Worm (Caenorhabditis elegans): Measurements from ENCODE around the gene nhr-228.

nhr-228 gene

ce11 chrV:2271750-2272149 is 9.8 kb upstream of the nhr-228 start, which contains the start of gene Y5H2A.1:
Gene Y5H2A.1 (minus strand): TSS chrV:2271850.
- TF ChIP-seq snpc-4 (tag; optimal IDR thresholded peaks at IDR 0.05) (no peak), nhr-237 (tag; optimal IDR thresholded peaks at IDR 0.05) (no peak), unc-39 (tag; optimal IDR thresholded peaks at IDR 0.05) (no peak), nhr-6 (tag; optimal IDR thresholded peaks at IDR 0.05) (no peak), alr-1 (tag; optimal IDR thresholded peaks at IDR 0.05) (no peak), mdl-1 (tag; optimal IDR thresholded peaks at IDR 0.05) (no peak), F13H6.1 (tag; optimal IDR thresholded peaks at IDR 0.05) (no peak), crh-2 (tag; optimal IDR thresholded peaks at IDR 0.05) (no peak), sma-3 (GFP tag; optimal IDR thresholded peaks at IDR 0.05) (no peak), lsy-2 (tag; optimal IDR thresholded peaks at IDR 0.05) (no peak), dmd-4 (tag; optimal IDR thresholded peaks at IDR 0.05) (no peak), aly-2 (tag; optimal IDR thresholded peaks at IDR 0.05) (no peak), nhr-11 (tag; optimal IDR thresholded peaks at IDR 0.05) (no peak), ceh-82 (tag; optimal IDR thresholded peaks at IDR 0.05) (no peak)

- TF ChIP-seq mbf-1 (tag; optimal IDR thresholded peaks at IDR 0.05), result no peak
- no peak for TF ChIP-seq elt-3 (tag; optimal IDR thresholded peaks at IDR 0.05)
- no peak for TF ChIP-seq unc-39 (tag; optimal IDR thresholded peaks at IDR 0.05)
Observed at ce11 chrV:2274253-2274892, 7.2 kb upstream of the nhr-228 start, which contains the start of the genes Y5H2A.4 and abu-4. Gene Y5H2A.4 (minus strand): TSS chrV:2274353. Gene abu-4 (plus strand): TSS chrV:2274842.

- TF ChIP-seq gmeb-1 (tag; optimal IDR thresholded peaks at IDR 0.05) (no peak), lin-13 (GFP tag; optimal IDR thresholded peaks at IDR 0.05) (no peak), C34F6.9 (tag; optimal IDR thresholded peaks at IDR 0.05) (no peak)
Observed at ce11 chrV:2277260-2277659, 4.3 kb upstream of the nhr-228 start.

- TF ChIP-seq nhr-129 (tag; optimal IDR thresholded peaks at IDR 0.05), result peak; percentile 13
- TF ChIP-seq blmp-1 (tag; optimal IDR thresholded peaks at IDR 0.05; ENCODE audit: insufficient read depth), result no peak
- TF ChIP-seq ZK546.5 (tag; optimal IDR thresholded peaks at IDR 0.05), result no peak
- TF ChIP-seq alr-1 (tag; optimal IDR thresholded peaks at IDR 0.05), result no peak
- no peak for TF ChIP-seq mbf-1 (tag; optimal IDR thresholded peaks at IDR 0.05)
- TF ChIP-seq nhr-25 (tag; optimal IDR thresholded peaks at IDR 0.05), result no peak
Observed at ce11 chrV:2278052-2278451, 3.5 kb upstream of the nhr-228 start, which contains the start of gene nhr-59. Gene nhr-59 (minus strand): TSS chrV:2278265.

ce11 chrV:2278543-2278942 is 3.0 kb upstream of the nhr-228 start, which contains the start of gene fbxa-137:
Gene fbxa-137 (plus strand): TSS chrV:2278816.
- TF ChIP-seq nhr-129 (tag; optimal IDR thresholded peaks at IDR 0.05) (no peak), nhr-21 (tag; optimal IDR thresholded peaks at IDR 0.05) (no peak), mab-5 (tag; optimal IDR thresholded peaks at IDR 0.05) (no peak), unc-55 (GFP tag; optimal IDR thresholded peaks at IDR 0.05) (peak; percentile 62), gmeb-1 (tag; optimal IDR thresholded peaks at IDR 0.05) (no peak), C34F6.9 (tag; optimal IDR thresholded peaks at IDR 0.05) (peak; percentile 21), elt-3 (tag; optimal IDR thresholded peaks at IDR 0.05) (no peak), peb-1 (tag; optimal IDR thresholded peaks at IDR 0.05) (no peak), ZK546.5 (tag; optimal IDR thresholded peaks at IDR 0.05) (no peak), lin-39 (tag; optimal IDR thresholded peaks at IDR 0.05) (no peak), nhr-25 (tag; optimal IDR thresholded peaks at IDR 0.05) (no peak), nhr-23 (tag; optimal IDR thresholded peaks at IDR 0.05) (no peak), fos-1 (tag; optimal IDR thresholded peaks at IDR 0.05) (no peak)

ce11 chrV:2285107-2285506 is 3.5 kb downstream of the nhr-228 start, which contains the start of gene nhr-227:
Gene nhr-227 (plus strand): TSS chrV:2285432.
- TF ChIP-seq lin-13 (GFP tag; optimal IDR thresholded peaks at IDR 0.05) (no peak), skn-1 (tag; optimal IDR thresholded peaks at IDR 0.05) (no peak)

- TF ChIP-seq sma-9 (GFP tag; optimal IDR thresholded peaks at IDR 0.05) (peak; percentile 18), sma-9 (tag; optimal IDR thresholded peaks at IDR 0.05) (no peak), fos-1 (tag; optimal IDR thresholded peaks at IDR 0.05) (peak; percentile 57), lin-13 (GFP tag; optimal IDR thresholded peaks at IDR 0.05) (no peak)
Observed at ce11 chrV:2290329-2290728, 8.8 kb downstream of the nhr-228 start, which contains the start of gene nhr-225. Gene nhr-225 (minus strand): TSS chrV:2290474.
